Fruit fly (Drosophila melanogaster): ENCODE data around the gene fuss.

fuss gene

DNA sequence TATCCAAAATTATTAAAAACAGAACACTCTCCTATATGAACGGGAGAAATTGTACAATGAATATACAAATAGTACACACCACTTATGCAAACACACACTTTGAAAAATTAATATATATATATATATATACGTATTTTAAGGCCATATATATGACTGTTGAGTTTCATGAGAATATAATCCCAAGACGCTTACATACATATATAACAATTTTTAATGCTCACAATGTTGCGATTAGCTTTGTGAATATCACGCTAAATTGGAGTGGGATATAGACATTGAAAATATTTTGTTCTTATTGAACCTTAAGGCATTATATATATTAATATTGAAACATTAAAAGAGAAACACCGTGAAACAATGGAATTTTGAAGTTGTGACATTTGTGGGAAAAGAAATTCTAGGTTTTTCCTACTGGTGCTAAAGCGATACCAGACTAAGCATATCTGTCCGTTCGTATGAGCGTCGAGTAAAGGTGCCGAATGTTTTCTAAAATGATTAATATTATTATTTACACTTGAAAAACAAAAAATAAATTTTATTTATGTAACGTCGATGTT lies 20.1 kb downstream of the fuss start, which contains the start of gene 4E-T:
Gene 4E-T (minus strand): TSS at position 300 of the 557 bp plus-strand sequence.
- TF ChIP-seq lz (GFP tag; optimal IDR thresholded peaks at IDR 0.05) (no peak), Sox14 (GFP tag; optimal IDR thresholded peaks at IDR 0.05) (peak; percentile 3), dsx (GFP tag; optimal IDR thresholded peaks at IDR 0.05; ENCODE audit: poor library complexity, severe bottlenecking) (peak; percentile 10), topi (GFP tag; optimal IDR thresholded peaks at IDR 0.05) (no peak), OdsH (GFP tag; optimal IDR thresholded peaks at IDR 0.05) (no peak), CG7368 (GFP tag; optimal IDR thresholded peaks at IDR 0.05) (no peak), Met (GFP tag; optimal IDR thresholded peaks at IDR 0.05) (no peak), Ets21C (GFP tag; optimal IDR thresholded peaks at IDR 0.05) (no peak), eg (GFP tag; IDR thresholded peaks at IDR 0.05) (no peak)

DNA sequence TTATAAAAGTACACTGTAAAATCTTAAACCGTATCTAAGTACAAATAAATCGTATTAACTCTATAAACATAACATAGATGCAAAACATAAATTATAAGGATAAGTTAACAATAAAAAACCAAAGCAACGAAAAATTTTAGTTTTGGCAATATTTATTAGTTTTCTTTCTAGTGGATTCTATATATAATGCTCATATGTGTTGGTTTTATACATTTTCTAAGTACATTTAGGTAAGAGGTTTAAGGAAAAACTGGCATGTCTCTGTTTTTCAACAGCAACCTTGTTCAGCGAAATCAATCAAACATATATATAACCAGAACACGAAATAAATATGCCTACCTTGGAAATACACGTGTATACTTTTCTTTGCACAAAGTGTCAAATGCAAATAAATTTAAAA lies 29.0 kb downstream of the fuss start:
- TF ChIP-seq CG6163 (GFP tag; IDR thresholded peaks at IDR 0.05) (no peak), Sox15 (GFP tag; optimal IDR thresholded peaks at IDR 0.05) (no peak), achi (GFP tag; optimal IDR thresholded peaks at IDR 0.05) (no peak), fkh (GFP tag; optimal IDR thresholded peaks at IDR 0.05) (no peak), vri (GFP tag; optimal IDR thresholded peaks at IDR 0.05) (no peak), CG6854 (GFP tag; optimal IDR thresholded peaks at IDR 0.05) (no peak), CG32006 (GFP tag; optimal IDR thresholded peaks at IDR 0.05) (no peak)

DNA sequence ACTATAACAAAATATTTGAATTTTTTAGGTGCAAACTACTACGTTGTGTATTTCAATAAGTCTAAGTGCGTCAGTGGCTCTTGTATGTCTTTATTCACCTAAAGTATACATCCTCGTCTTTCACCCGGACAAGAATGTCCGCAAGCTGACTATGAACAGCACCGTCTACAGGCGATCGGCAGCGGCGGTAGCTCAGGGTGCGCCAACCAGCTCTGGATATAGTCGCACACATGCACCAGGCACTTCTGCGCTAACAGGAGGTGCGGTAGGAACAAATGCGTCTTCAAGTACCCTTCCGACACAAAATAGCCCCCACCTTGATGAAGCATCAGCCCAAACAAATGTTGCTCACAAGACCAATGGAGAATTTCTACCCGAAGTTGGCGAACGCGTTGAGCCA lies 32.1 kb downstream of the fuss start:
- TF ChIP-seq Gug (GFP tag; IDR thresholded peaks at IDR 0.05) = no peak
- TF ChIP-seq CG6808 (GFP tag; optimal IDR thresholded peaks at IDR 0.05) = no peak
- TF ChIP-seq salr (GFP tag; optimal IDR thresholded peaks at IDR 0.05) = no peak

DNA sequence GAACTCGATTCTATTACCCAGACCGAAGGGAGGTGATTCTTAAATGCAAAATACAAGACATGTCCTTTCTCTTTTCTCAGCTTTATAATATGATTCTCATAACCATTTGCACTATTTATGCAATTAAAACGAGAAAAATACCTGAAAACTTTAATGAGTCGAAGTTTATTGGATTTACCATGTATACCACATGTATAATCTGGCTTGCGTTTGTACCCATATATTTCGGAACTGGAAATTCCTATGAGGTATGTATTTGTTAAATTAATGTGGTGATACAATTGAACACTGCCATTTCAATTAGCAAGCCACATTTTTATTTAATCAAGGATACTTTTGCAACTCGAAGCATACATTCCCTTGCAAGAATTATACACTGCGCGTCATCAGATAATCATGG lies 33.9 kb downstream of the fuss start:
- TF ChIP-seq acj6 (GFP tag; optimal IDR thresholded peaks at IDR 0.05) (no peak), CG32006 (GFP tag; optimal IDR thresholded peaks at IDR 0.05) (no peak), CG6276 (GFP tag; optimal IDR thresholded peaks at IDR 0.05) (no peak), Ets96B (tag; optimal IDR thresholded peaks at IDR 0.05) (no peak), pdm3 (GFP tag; optimal IDR thresholded peaks at IDR 0.05) (no peak)

DNA sequence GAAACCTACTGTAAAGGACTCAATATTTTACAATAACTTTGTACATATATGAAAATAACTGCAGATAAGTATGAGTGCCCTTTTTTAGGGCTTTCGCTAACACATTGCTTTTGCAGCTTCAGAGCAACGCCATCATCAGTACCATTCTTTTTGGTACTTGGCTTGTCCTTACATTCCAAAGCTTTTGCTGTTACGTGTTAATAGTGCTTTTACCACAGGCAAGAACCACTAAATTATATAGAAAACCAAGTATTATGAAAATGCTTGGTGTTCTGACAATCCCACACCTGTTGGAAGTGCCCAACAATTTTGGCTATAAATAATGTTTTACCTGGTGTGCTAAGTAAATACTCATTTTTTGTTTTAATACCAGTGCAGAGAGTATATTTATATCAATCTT lies 41.2 kb downstream of the fuss start:
- TF ChIP-seq CG32006 (GFP tag; optimal IDR thresholded peaks at IDR 0.05) (no peak), dac (GFP tag; optimal IDR thresholded peaks at IDR 0.05) (no peak)

DNA sequence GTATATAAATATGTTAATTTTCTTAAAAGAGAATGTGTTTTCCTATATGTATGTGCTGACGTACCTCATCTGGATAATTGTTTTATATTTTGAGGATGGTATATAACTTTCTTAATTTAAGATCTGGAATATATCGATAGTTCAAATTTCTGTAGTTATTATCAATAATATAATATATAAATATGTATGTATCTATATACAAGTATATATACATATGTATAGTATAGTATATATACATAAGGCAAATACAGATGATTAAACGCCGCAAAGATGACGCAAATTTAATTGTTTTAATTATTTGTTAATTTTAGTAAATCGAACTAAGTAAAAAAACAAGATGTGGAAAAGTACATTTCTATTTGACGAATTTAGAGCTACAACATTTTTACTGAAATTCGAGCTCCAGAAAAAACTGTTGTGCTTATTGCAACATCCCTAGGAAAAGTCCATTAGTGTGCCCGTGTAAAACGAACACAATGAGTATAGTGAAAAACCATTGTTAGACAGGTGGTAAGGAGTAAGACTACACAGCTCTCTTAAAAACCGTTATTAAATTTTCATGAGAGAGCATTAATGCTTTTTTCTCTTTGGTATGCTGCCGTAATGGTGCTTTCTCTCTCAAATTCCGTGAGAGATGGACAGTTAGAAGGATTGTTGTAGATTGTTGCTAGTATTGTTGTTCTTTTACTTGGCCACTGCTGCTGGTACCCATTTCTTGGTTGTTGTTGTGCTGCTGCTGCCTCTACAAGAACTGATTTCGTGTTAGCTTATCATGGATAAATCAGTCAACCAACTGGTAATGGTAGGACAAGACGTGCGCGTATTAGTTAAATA lies 42.0 kb downstream of the fuss start, which contains the start of gene mGluR:
Gene mGluR (plus strand): TSS at position 784 of the 834 bp plus-strand sequence.
- TF ChIP-seq fd59A (GFP tag; optimal IDR thresholded peaks at IDR 0.05) (no peak), Met (GFP tag; optimal IDR thresholded peaks at IDR 0.05) (no peak), CG6163 (GFP tag; IDR thresholded peaks at IDR 0.05) (no peak), Ets21C (GFP tag; optimal IDR thresholded peaks at IDR 0.05) (no peak), spab (GFP tag; optimal IDR thresholded peaks at IDR 0.05) (no peak), vri (GFP tag; optimal IDR thresholded peaks at IDR 0.05) (no peak), fd85E (GFP tag; optimal IDR thresholded peaks at IDR 0.05) (no peak), CG8119 (GFP tag; IDR thresholded peaks at IDR 0.05) (no peak), topi (GFP tag; optimal IDR thresholded peaks at IDR 0.05) (no peak), CG16779 (tag; optimal IDR thresholded peaks at IDR 0.05) (no peak), esn (GFP tag; optimal IDR thresholded peaks at IDR 0.05) (no peak), lz (GFP tag; optimal IDR thresholded peaks at IDR 0.05) (no peak)
